Worm (Caenorhabditis elegans): ENCODE results near the gene F07G6.5.
"Not testable (repeated sequence)": the region's sequence is repeated elsewhere in the genome, so short reads cannot be mapped to it uniquely, and the experiment has no call there.

The F07G6.5 gene

ce11 chrX:1690894-1691293, 15.5 kb downstream of the F07G6.5 start, which contains the start of gene C36C9.6:
Gene C36C9.6 (minus strand): TSS chrX:1690994.
- not testable (repeated sequence) for TF ChIP-seq dao-5, him-1, W03F9.2 (tag; optimal IDR thresholded peaks at IDR 0.05)

- not testable (repeated sequence) for TF ChIP-seq W03F9.2, him-1, dao-5 (tag; optimal IDR thresholded peaks at IDR 0.05)
Observed at ce11 chrX:1689996-1690395, 16.4 kb downstream of the F07G6.5 start, which contains the start of gene C36C9.12. Gene C36C9.12 (minus strand): TSS chrX:1690096.

ce11 chrX:1687079-1687478, 19.4 kb downstream of the F07G6.5 start, which contains the start of gene C36C9.11:
Gene C36C9.11 (plus strand): TSS chrX:1687379.
- not testable (repeated sequence) for TF ChIP-seq W03F9.2, dao-5, him-1 (tag; optimal IDR thresholded peaks at IDR 0.05)

ce11 chrX:1682558-1682957, 23.9 kb downstream of the F07G6.5 start, which contains the start of gene meg-4:
Gene meg-4 (plus strand): TSS chrX:1682954.
- no peak for TF ChIP-seq him-1 (tag; optimal IDR thresholded peaks at IDR 0.05)
- no peak for TF ChIP-seq W03F9.2 (tag; optimal IDR thresholded peaks at IDR 0.05)
- TF ChIP-seq dao-5 (tag; optimal IDR thresholded peaks at IDR 0.05): no peak

- no peak for TF ChIP-seq dao-5 (tag; optimal IDR thresholded peaks at IDR 0.05)
- no peak for TF ChIP-seq him-1 (tag; optimal IDR thresholded peaks at IDR 0.05)
Observed at ce11 chrX:1678021-1678420, 28.4 kb downstream of the F07G6.5 start, which contains the start of gene fbxa-170. Gene fbxa-170 (minus strand): TSS chrX:1678121.

- TF ChIP-seq him-1 (tag; optimal IDR thresholded peaks at IDR 0.05) (no peak), dao-5 (tag; optimal IDR thresholded peaks at IDR 0.05) (no peak), W03F9.2 (tag; optimal IDR thresholded peaks at IDR 0.05) (no peak)
Observed at ce11 chrX:1675879-1676278, 30.6 kb downstream of the F07G6.5 start.

ce11 chrX:1674056-1674455, 32.4 kb downstream of the F07G6.5 start, which contains the start of gene tbx-31:
Gene tbx-31 (minus strand): TSS chrX:1674156.
- TF ChIP-seq dao-5 (tag; optimal IDR thresholded peaks at IDR 0.05): no peak
- TF ChIP-seq W03F9.2 (tag; optimal IDR thresholded peaks at IDR 0.05): no peak
- TF ChIP-seq him-1 (tag; optimal IDR thresholded peaks at IDR 0.05): no peak

ce11 chrX:1668748-1669147, 37.7 kb downstream of the F07G6.5 start, which contains the start of gene R09H3.3:
Gene R09H3.3 (minus strand): TSS chrX:1668848.
- no peak for TF ChIP-seq dao-5 (tag; optimal IDR thresholded peaks at IDR 0.05)
- TF ChIP-seq W03F9.2 (tag; optimal IDR thresholded peaks at IDR 0.05): no peak
- no peak for TF ChIP-seq him-1 (tag; optimal IDR thresholded peaks at IDR 0.05)

- TF ChIP-seq W03F9.2 (tag; optimal IDR thresholded peaks at IDR 0.05): no peak
- no peak for TF ChIP-seq dao-5 (tag; optimal IDR thresholded peaks at IDR 0.05)
- TF ChIP-seq him-1 (tag; optimal IDR thresholded peaks at IDR 0.05): no peak
Observed at ce11 chrX:1667056-1667455, 39.4 kb downstream of the F07G6.5 start.

ce11 chrX:1664925-1665324, 41.5 kb downstream of the F07G6.5 start, which contains the start of gene R09H3.2:
Gene R09H3.2 (minus strand): TSS chrX:1665025.
- no peak for TF ChIP-seq him-1 (tag; optimal IDR thresholded peaks at IDR 0.05)
- no peak for TF ChIP-seq W03F9.2 (tag; optimal IDR thresholded peaks at IDR 0.05)
- TF ChIP-seq dao-5 (tag; optimal IDR thresholded peaks at IDR 0.05): no peak
